Fruit fly (Drosophila melanogaster): ENCODE data around the gene CG1105.

DNA sequence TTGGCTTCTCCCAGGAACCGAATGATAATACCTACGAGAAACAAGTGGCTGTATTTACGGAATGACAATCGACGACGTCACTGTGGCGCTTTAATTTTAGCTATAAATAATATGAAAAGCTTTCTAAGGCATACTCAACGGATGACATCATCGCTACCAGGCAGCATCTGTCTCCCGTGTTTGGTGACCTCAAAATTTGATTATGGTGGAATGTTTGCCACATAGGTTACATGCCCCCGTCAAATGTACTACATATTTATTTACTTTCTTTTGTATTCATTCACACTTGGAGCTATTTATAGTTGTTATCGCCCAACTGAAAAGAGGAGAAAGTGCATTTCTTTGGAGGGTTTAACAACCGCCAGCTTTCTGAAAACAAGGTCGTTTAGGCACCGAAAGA is 669 bp downstream of the CG1105 start:
- TF ChIP-seq HLH106 (tag; optimal IDR thresholded peaks at IDR 0.05) (no peak), Hr78 (GFP tag; optimal IDR thresholded peaks at IDR 0.05) (no peak), dl (GFP tag; optimal IDR thresholded peaks at IDR 0.05; ENCODE audit: insufficient read depth in 1 of 2, partially characterized antibody in 2 of 2) (no peak), fru (GFP tag; optimal IDR thresholded peaks at IDR 0.05) (no peak), Vsx2 (GFP tag; optimal IDR thresholded peaks at IDR 0.05; ENCODE audit: partially characterized antibody) (no peak), CG9705 (GFP tag; optimal IDR thresholded peaks at IDR 0.05) (no peak), Abd-B (GFP tag; optimal IDR thresholded peaks at IDR 0.05) (no peak), usp (GFP tag; optimal IDR thresholded peaks at IDR 0.05) (no peak), psq (GFP tag; optimal IDR thresholded peaks at IDR 0.05) (no peak), GATAd (GFP tag; optimal IDR thresholded peaks at IDR 0.05) (no peak), sage (GFP tag; optimal IDR thresholded peaks at IDR 0.05) (no peak), Dif (GFP tag; optimal IDR thresholded peaks at IDR 0.05; ENCODE audit: partially characterized antibody) (no peak)

All from whole organism, wandering third instar larva.